Fruit fly (Drosophila melanogaster) whole organism, embryonic: ENCODE data around the gene CG14174.

Source experiments
- Atf6 ChIP-seq: fragments of 200-800 bp; sonication (Bioruptor generic); IDR thresholded peaks from 2 replicates; pipeline ENCODE4 v1.3.6; 2022; ENCODE audit warnings: missing biosample characterization, missing genetic modification characterization
- CG10147 ChIP-seq: fragments of 200-800 bp; sonication (Bioruptor generic); optimal IDR thresholded peaks from 2 replicates; lab custom pipeline; 2019; ENCODE audit warnings: missing biosample characterization, mild to moderate bottlenecking, missing genetic modification characterization, moderate library complexity
- CG10366 ChIP-seq: fragments of 200-800 bp; sonication (Bioruptor generic); IDR thresholded peaks from 2 replicates; pipeline ENCODE4 v1.3.6; 2022; ENCODE audit warnings: missing biosample characterization, missing genetic modification characterization
- CG10654 ChIP-seq: fragments of 200-800 bp; sonication (Bioruptor generic); optimal IDR thresholded peaks from 2 replicates; lab custom pipeline; 2016; ENCODE audit warnings: missing biosample characterization, missing genetic modification characterization
- CG15269 ChIP-seq: fragments of 200-800 bp; sonication (Bioruptor generic); optimal IDR thresholded peaks from 2 replicates; lab custom pipeline; 2018; ENCODE audit warnings: missing biosample characterization, mild to moderate bottlenecking, missing genetic modification characterization, moderate library complexity
- CG1602 ChIP-seq: fragments of 200-800 bp; sonication (Bioruptor generic); optimal IDR thresholded peaks from 3 replicates; lab custom pipeline; 2016; ENCODE audit warnings: missing biosample characterization, missing genetic modification characterization
- CG18619 ChIP-seq: fragments of 200-800 bp; sonication (Bioruptor generic); optimal IDR thresholded peaks from 3 replicates; lab custom pipeline; 2017; ENCODE audit warnings: missing biosample characterization, mild to moderate bottlenecking, missing genetic modification characterization
- CG31441 ChIP-seq: fragments of 200-800 bp; sonication (Bioruptor generic); IDR thresholded peaks from 2 replicates; pipeline ENCODE4 v1.3.6; 2022; ENCODE audit warnings: missing biosample characterization, missing genetic modification characterization
- CG32532 ChIP-seq: fragments of 200-800 bp; sonication (Bioruptor generic); IDR thresholded peaks from 2 replicates; pipeline ENCODE4 v1.3.6; 2022; ENCODE audit warnings: missing biosample characterization, missing genetic modification characterization
- CG3726 ChIP-seq: fragments of 200-800 bp; sonication (Bioruptor generic); IDR thresholded peaks from 3 replicates; pipeline ENCODE4, ENCODE4 v1.3.6; 2022; ENCODE audit warnings: missing biosample characterization, missing genetic modification characterization
- CG42726 ChIP-seq: fragments of 200-800 bp; sonication (Bioruptor generic); IDR thresholded peaks from 2 replicates; pipeline ENCODE4 v1.3.6; 2022; ENCODE audit warnings: missing biosample characterization, missing genetic modification characterization; ENCODE audit not compliant: partially characterized antibody
- CG5180 ChIP-seq: fragments of 200-800 bp; sonication (Bioruptor generic); optimal IDR thresholded peaks from 3 replicates; lab custom pipeline; 2017; ENCODE audit warnings: missing biosample characterization, missing genetic modification characterization, mild to moderate bottlenecking, moderate library complexity, missing genetic modification reagents
- CG7745 ChIP-seq: fragments of 200-800 bp; sonication (Bioruptor generic); optimal IDR thresholded peaks from 2 replicates; lab custom pipeline; 2018; ENCODE audit warnings: missing biosample characterization, mild to moderate bottlenecking, missing genetic modification characterization, moderate library complexity
- CG8359 ChIP-seq: fragments of 200-800 bp; sonication (Bioruptor generic); optimal IDR thresholded peaks from 2 replicates; lab custom pipeline; 2017; ENCODE audit warnings: missing biosample characterization, mild to moderate bottlenecking, missing genetic modification characterization, borderline replicate concordance
- CG8944 ChIP-seq: fragments of 200-800 bp; sonication (Bioruptor generic); optimal IDR thresholded peaks from 3 replicates; lab custom pipeline; 2016; ENCODE audit warnings: missing biosample characterization, missing genetic modification characterization
- CoRest ChIP-seq: fragments of 200-800 bp; sonication (Bioruptor generic); optimal IDR thresholded peaks from 3 replicates; lab custom pipeline; 2018; ENCODE audit warnings: missing biosample characterization, mild to moderate bottlenecking, missing genetic modification characterization, moderate library complexity
- CrebB ChIP-seq: fragments of 200-800 bp; sonication (Bioruptor generic); optimal IDR thresholded peaks from 3 replicates; lab custom pipeline; 2018; ENCODE audit warnings: missing biosample characterization, mild to moderate bottlenecking, missing genetic modification characterization
- Dad ChIP-seq: fragments of 200-800 bp; sonication (Bioruptor generic); optimal IDR thresholded peaks from 3 replicates; lab custom pipeline; 2016; ENCODE audit warnings: missing biosample characterization, missing genetic modification characterization
- Dref ChIP-seq: fragments of 200-800 bp; sonication (Bioruptor generic); IDR thresholded peaks from 2 replicates; pipeline ENCODE4 v1.3.6; 2022; ENCODE audit warnings: missing biosample characterization, missing genetic modification characterization
- E2f1 ChIP-seq: fragments of 200-800 bp; sonication (Bioruptor generic); IDR thresholded peaks from 2 replicates; pipeline ENCODE4 v1.3.6; 2022; ENCODE audit warnings: missing biosample characterization, missing genetic modification characterization
- Gsc ChIP-seq: fragments of 200-800 bp; sonication (Bioruptor generic); IDR thresholded peaks from 2 replicates; pipeline ENCODE4 v1.3.6; 2022; ENCODE audit warnings: missing biosample characterization, missing genetic modification characterization
- HLH54F ChIP-seq: fragments of 200-800 bp; sonication (Bioruptor generic); optimal IDR thresholded peaks from 3 replicates; lab custom pipeline; 2016; ENCODE audit warnings: missing biosample characterization, missing genetic modification characterization
- Meics ChIP-seq: fragments of 200-800 bp; sonication (Bioruptor generic); optimal IDR thresholded peaks from 2 replicates; lab custom pipeline; 2017; ENCODE audit warnings: missing biosample characterization, mild to moderate bottlenecking, missing genetic modification characterization
- Mrtf ChIP-seq: fragments of 200-800 bp; sonication (Bioruptor generic); IDR thresholded peaks from 3 replicates; pipeline ENCODE4 v1.3.6; 2022; ENCODE audit warnings: missing biosample characterization, missing genetic modification characterization
- Spps ChIP-seq: fragments of 200-800 bp; sonication (Bioruptor generic); optimal IDR thresholded peaks from 2 replicates; lab custom pipeline; 2018; ENCODE audit warnings: missing biosample characterization, mild to moderate bottlenecking, missing genetic modification characterization
- Sry-β ChIP-seq: fragments of 200-800 bp; sonication (Bioruptor generic); optimal IDR thresholded peaks from 2 replicates; lab custom pipeline; 2018; ENCODE audit warnings: missing biosample characterization, mild to moderate bottlenecking, missing genetic modification characterization, moderate library complexity
- Taf1 ChIP-seq: fragments of 200-800 bp; sonication (Bioruptor generic); IDR thresholded peaks from 2 replicates; pipeline ENCODE4 v1.3.6; 2022; ENCODE audit warnings: missing biosample characterization, missing genetic modification characterization
- Trl ChIP-seq, 3 experiments: fragments of >200 bp in 2 of 3; fragments of 200-800 bp in 1 of 3; sonication (Bioruptor generic) in 1 of 3; optimal IDR thresholded peaks; 2 replicates in 1 of 3; 3 replicates in 2 of 3; lab custom pipeline; 2016 to 2017; ENCODE audit warnings: missing biosample characterization in 1 of 3, missing genetic modification characterization in 1 of 3
- Xrp1 ChIP-seq: fragments of 200-800 bp; sonication (Bioruptor generic); IDR thresholded peaks from 2 replicates; pipeline ENCODE4 v1.3.6; 2022; ENCODE audit warnings: missing biosample characterization, missing genetic modification characterization
- ac ChIP-seq: fragments of 200-800 bp; sonication (Bioruptor generic); optimal IDR thresholded peaks from 3 replicates; lab custom pipeline; 2017; ENCODE audit warnings: missing biosample characterization, mild to moderate bottlenecking, missing genetic modification characterization
- al ChIP-seq: fragments of 200-800 bp; sonication (Bioruptor generic); IDR thresholded peaks from 2 replicates; pipeline ENCODE4 v1.3.6; 2022; ENCODE audit warnings: missing biosample characterization, missing genetic modification characterization
- bab2 ChIP-seq: fragments of 200-800 bp; sonication (Bioruptor generic); optimal IDR thresholded peaks from 2 replicates; lab custom pipeline; 2016; ENCODE audit warnings: missing biosample characterization, missing genetic modification characterization
- bigmax ChIP-seq: fragments of 200-800 bp; sonication (Bioruptor generic); optimal IDR thresholded peaks from 2 replicates; lab custom pipeline; 2018; ENCODE audit warnings: missing biosample characterization, mild to moderate bottlenecking, missing genetic modification characterization
- cad ChIP-seq: fragments of >200 bp; optimal IDR thresholded peaks from 2 replicates; lab custom pipeline; 2017; ENCODE audit warnings: missing biosample characterization, missing genetic modification characterization
- danr ChIP-seq: fragments of 200-800 bp; sonication (Bioruptor generic); IDR thresholded peaks from 2 replicates; pipeline ENCODE4 v1.3.6; 2022; ENCODE audit warnings: missing biosample characterization, missing genetic modification characterization
- grau ChIP-seq: fragments of 200-800 bp; optimal IDR thresholded peaks from 3 replicates; lab custom pipeline; 2019; ENCODE audit warnings: missing biosample characterization, mild to moderate bottlenecking, missing genetic modification characterization, moderate library complexity
- jigr1 ChIP-seq: fragments of 200-800 bp; sonication (Bioruptor generic); IDR thresholded peaks from 3 replicates; pipeline ENCODE4 v1.3.6; 2022; ENCODE audit warnings: missing biosample characterization, missing genetic modification characterization
- jing ChIP-seq: fragments of 200-800 bp; sonication (Bioruptor generic); optimal IDR thresholded peaks from 2 replicates; lab custom pipeline; 2018; ENCODE audit warnings: missing biosample characterization, mild to moderate bottlenecking, missing genetic modification characterization
- kay ChIP-seq: fragments of 200-800 bp; sonication (Bioruptor generic); optimal IDR thresholded peaks from 2 replicates; lab custom pipeline; 2016; ENCODE audit warnings: missing biosample characterization, missing genetic modification characterization
- kni ChIP-seq: fragments of 200-800 bp; sonication (Bioruptor generic); optimal IDR thresholded peaks from 3 replicates; lab custom pipeline; 2017; ENCODE audit warnings: mild to moderate bottlenecking, missing biosample characterization, missing genetic modification reagents, missing genetic modification characterization
- luna ChIP-seq: fragments of 200-800 bp; sonication (Bioruptor generic); optimal IDR thresholded peaks from 2 replicates; lab custom pipeline; 2016; ENCODE audit warnings: missing biosample characterization, missing genetic modification characterization
- pros ChIP-seq: fragments of 200-800 bp; sonication (Bioruptor generic); optimal IDR thresholded peaks from 3 replicates; lab custom pipeline; 2019; ENCODE audit warnings: missing biosample characterization, mild to moderate bottlenecking, missing genetic modification characterization, moderate library complexity
- sna ChIP-seq: fragments of 200-800 bp; sonication (Bioruptor generic); IDR thresholded peaks from 2 replicates; pipeline ENCODE4 v1.3.6; 2022; ENCODE audit warnings: missing biosample characterization, missing genetic modification characterization; ENCODE audit not compliant: partially characterized antibody
- tgo ChIP-seq: fragments of 200-800 bp; sonication (Bioruptor generic); IDR thresholded peaks from 3 replicates; pipeline ENCODE4 v1.3.6; 2022; ENCODE audit warnings: missing biosample characterization, missing genetic modification characterization
- tio ChIP-seq: fragments of 200-800 bp; sonication (Bioruptor generic); optimal IDR thresholded peaks from 2 replicates; lab custom pipeline; 2017; ENCODE audit warnings: missing biosample characterization, missing genetic modification characterization, inconsistent platforms
- tna ChIP-seq: fragments of 200-800 bp; sonication (Bioruptor generic); IDR thresholded peaks from 2 replicates; pipeline ENCODE4 v1.3.6; 2022; ENCODE audit warnings: missing biosample characterization, missing genetic modification characterization; ENCODE audit not compliant: partially characterized antibody
- toy ChIP-seq: fragments of 200-800 bp; sonication (Bioruptor generic); IDR thresholded peaks from 2 replicates; pipeline ENCODE4 v1.3.6; 2022; ENCODE audit warnings: missing biosample characterization, missing genetic modification characterization
- usp ChIP-seq: fragments of >200 bp; optimal IDR thresholded peaks from 2 replicates; lab custom pipeline; 2017; ENCODE audit warnings: missing biosample characterization, missing genetic modification characterization
- zf30C ChIP-seq: fragments of 200-800 bp; sonication (Bioruptor generic); optimal IDR thresholded peaks from 3 replicates; lab custom pipeline; 2018; ENCODE audit warnings: missing biosample characterization, mild to moderate bottlenecking, missing genetic modification characterization

The CG14174 gene

DNA sequence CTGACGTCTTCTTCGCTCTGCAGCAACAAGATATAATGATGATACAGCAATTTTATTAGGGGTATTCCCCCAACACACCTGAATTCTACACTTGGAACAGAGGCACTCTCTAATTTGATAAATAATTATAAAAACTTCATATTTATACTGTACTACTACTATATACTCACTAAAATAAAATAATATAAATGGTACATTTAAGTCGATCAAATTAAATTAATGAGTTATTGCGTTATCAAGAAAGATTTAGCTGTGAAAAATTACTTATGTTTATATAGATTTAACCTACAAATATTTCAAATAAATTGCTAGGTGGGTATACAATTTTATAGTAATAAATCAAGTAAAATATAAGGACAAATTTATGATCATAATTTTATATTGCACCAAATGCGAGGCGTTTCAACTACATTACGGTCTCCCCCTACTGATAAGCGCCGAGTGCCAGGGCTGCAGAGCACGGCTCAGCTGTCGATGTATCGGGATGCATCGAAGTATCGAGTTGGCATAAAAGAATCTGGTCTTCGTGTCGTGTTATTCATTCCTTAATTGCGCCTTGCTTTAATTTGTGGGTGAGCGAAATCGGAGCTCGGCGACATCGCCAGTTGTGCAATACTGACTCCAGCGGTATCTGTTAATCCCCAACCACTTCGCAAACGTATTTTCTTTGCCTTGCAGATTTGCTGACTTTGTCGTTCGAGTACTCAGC, 5.1 kb upstream of the CG14174 start, which contains the start of gene vsg (continued):
- no peak for TF ChIP-seq Gsc (GFP tag; lab: Robert Waterston, UW)
- TF ChIP-seq Spps: no peak
- peak; percentile 77 for TF ChIP-seq kay (GFP tag; lab: Kevin White, UChicago)
- TF ChIP-seq Meics: peak; percentile 85
- TF ChIP-seq Trl (optimal IDR thresholded peaks at IDR 0.05; lab: Kevin White, UChicago): no peak
- TF ChIP-seq Trl (GFP tag; optimal IDR thresholded peaks at IDR 0.05; lab: Kevin White, UChicago): peak; percentile 28
- no peak for TF ChIP-seq bigmax
- TF ChIP-seq sna (GFP tag; lab: Robert Waterston, UW): peak; percentile 63
- TF ChIP-seq cad (GFP tag; lab: Kevin White, UChicago): no peak
- peak; percentile 79 for TF ChIP-seq CG32532
- no peak for TF ChIP-seq kni
- peak; percentile 59 for TF ChIP-seq Xrp1 (GFP tag; lab: Robert Waterston, UW)
- peak; percentile 62 for TF ChIP-seq Sry-β (GFP tag; lab: Kevin White, UChicago)
- TF ChIP-seq tgo (GFP tag; lab: Robert Waterston, UW): peak; percentile 81
- peak; percentile 74 for TF ChIP-seq CG18619 (GFP tag; lab: Kevin White, UChicago)
- no peak for TF ChIP-seq luna (GFP tag; lab: Kevin White, UChicago)
- peak; percentile 13 for TF ChIP-seq zf30C (GFP tag; lab: Kevin White, UChicago)
- peak; percentile 52; the same call in 1 of the 2 replicates for TF ChIP-seq E2f1
- peak; percentile 88 for TF ChIP-seq grau (tag; lab: Kevin White, UChicago)
- no peak for TF ChIP-seq CG3726
- TF ChIP-seq CG31441: peak; percentile 94
- TF ChIP-seq bab2 (GFP tag; lab: Kevin White, UChicago): peak; percentile 35
- peak; percentile 60; the same call in 1 of the 2 replicates for TF ChIP-seq toy (GFP tag; lab: Robert Waterston, UW)
- TF ChIP-seq tna: peak; percentile 74
- peak; percentile 43 for TF ChIP-seq al (GFP tag; lab: Robert Waterston, UW)
- peak; percentile 86 for TF ChIP-seq CG15269
- TF ChIP-seq usp: no peak
- TF ChIP-seq CG8944 (GFP tag; lab: Kevin White, UChicago): no peak
- no peak for TF ChIP-seq Taf1
- TF ChIP-seq pros: peak; percentile 17
- peak; percentile 60 for TF ChIP-seq CG10654
- no peak for TF ChIP-seq Dad (GFP tag; lab: Kevin White, UChicago)
- peak; percentile 42 for TF ChIP-seq HLH54F (GFP tag; lab: Kevin White, UChicago)
- TF ChIP-seq danr (GFP tag; lab: Robert Waterston, UW): no peak
- no peak for TF ChIP-seq jing (GFP tag; lab: Kevin White, UChicago)
- peak; percentile 50; the same call in 1 of the 2 replicates for TF ChIP-seq Atf6 (GFP tag; lab: Robert Waterston, UW)
- peak; percentile 82 for TF ChIP-seq CG1602
- TF ChIP-seq CoRest (tag; lab: Kevin White, UChicago): peak; percentile 94
- no peak for TF ChIP-seq CG7745 (tag; lab: Kevin White, UChicago)
- peak; percentile 60; the same call in 1 of the 2 replicates for TF ChIP-seq CG10366 (GFP tag; lab: Robert Waterston, UW)
- peak; percentile 3 for TF ChIP-seq CG8359 (GFP tag; lab: Kevin White, UChicago)
- peak; percentile 79 for TF ChIP-seq Dref (GFP tag; lab: Robert Waterston, UW)
- TF ChIP-seq CG42726 (GFP tag; lab: Robert Waterston, UW): peak; percentile 93
- TF ChIP-seq Mrtf (GFP tag; lab: Robert Waterston, UW): no peak; the same call in 1 of the 3 replicates
- TF ChIP-seq jigr1 (GFP tag; lab: Robert Waterston, UW): peak; percentile 56; the same call in 1 of the 3 replicates
- no peak for TF ChIP-seq ac (GFP tag; lab: Kevin White, UChicago)
- TF ChIP-seq CrebB (tag; lab: Kevin White, UChicago): peak; percentile 6
- peak; percentile 35 for TF ChIP-seq CG5180
- TF ChIP-seq tio (GFP tag; lab: Kevin White, UChicago): no peak
- peak; percentile 76 for TF ChIP-seq CG10147
